Fruit fly (Drosophila melanogaster): ENCODE results near the gene CG5199.

The CG5199 gene

dm6 chr3L:20473021-20473799 is 20.5 kb upstream of the CG5199 start, which contains the start of the genes CG32428 and CG5969 (continued):
- TF ChIP-seq MTF-1 (GFP tag; optimal IDR thresholded peaks at IDR 0.05; ENCODE audit: borderline replicate concordance) = no peak
- peak in 1 of 2 experiments; percentile 11 for TF ChIP-seq Eip74EF (GFP tag; optimal IDR thresholded peaks at IDR 0.05)
- no peak for TF ChIP-seq hkb (optimal IDR thresholded peaks at IDR 0.05)
- peak; percentile 71 for TF ChIP-seq hkb (GFP tag; IDR thresholded peaks at IDR 0.05)
- peak; percentile 32 for TF ChIP-seq slou (GFP tag; optimal IDR thresholded peaks at IDR 0.05)
- TF ChIP-seq CG18764 (GFP tag; optimal IDR thresholded peaks at IDR 0.05) = peak; percentile 13
- no peak for TF ChIP-seq TFAM (GFP tag; optimal IDR thresholded peaks at IDR 0.05)
- no peak for TF ChIP-seq CHES-1-like (GFP tag; optimal IDR thresholded peaks at IDR 0.05)
- peak; percentile 64; the same call in 1 of the 4 replicates for TF ChIP-seq chinmo (GFP tag; IDR thresholded peaks at IDR 0.05; ENCODE audit: partially characterized antibody)
- peak; percentile 53 for TF ChIP-seq Hr3 (GFP tag; optimal IDR thresholded peaks at IDR 0.05)
- no peak for TF ChIP-seq Neu2 (GFP tag; optimal IDR thresholded peaks at IDR 0.05; ENCODE audit: borderline replicate concordance)
- peak; percentile 77 for TF ChIP-seq rib (GFP tag; IDR thresholded peaks at IDR 0.05)
- TF ChIP-seq Xbp1 (GFP tag; optimal IDR thresholded peaks at IDR 0.05) = peak; percentile 59
- peak; percentile 80 for TF ChIP-seq gem (tag; optimal IDR thresholded peaks at IDR 0.05)
- TF ChIP-seq fd102C (GFP tag; optimal IDR thresholded peaks at IDR 0.05) = no peak
- no peak for TF ChIP-seq ERR (GFP tag; optimal IDR thresholded peaks at IDR 0.05)
- peak; percentile 20 for TF ChIP-seq CG6813 (GFP tag; optimal IDR thresholded peaks at IDR 0.05)
- TF ChIP-seq CG17359 (tag; optimal IDR thresholded peaks at IDR 0.05) = peak; percentile 43
- peak; percentile 59 for TF ChIP-seq stwl (tag; optimal IDR thresholded peaks at IDR 0.05)
- peak; percentile 71 for TF ChIP-seq CG14014 (GFP tag; IDR thresholded peaks at IDR 0.05)
- peak; percentile 42 for TF ChIP-seq gsb-n (tag; optimal IDR thresholded peaks at IDR 0.05)
- TF ChIP-seq CG6254 (GFP tag; optimal IDR thresholded peaks at IDR 0.05) = peak; percentile 8
- peak; percentile 26 for TF ChIP-seq CG34376 (GFP tag; optimal IDR thresholded peaks at IDR 0.05)
- peak; percentile 69 for TF ChIP-seq psq (GFP tag; optimal IDR thresholded peaks at IDR 0.05)
- no peak for TF ChIP-seq mld (GFP tag; IDR thresholded peaks at IDR 0.05; ENCODE audit: partially characterized antibody)
- peak; percentile 68 for TF ChIP-seq Aef1 (GFP tag; IDR thresholded peaks at IDR 0.05)
- peak; percentile 38 for TF ChIP-seq CG1603 (tag; optimal IDR thresholded peaks at IDR 0.05)
- peak; percentile 46; the same call in 1 of the 2 replicates for TF ChIP-seq chm (GFP tag; IDR thresholded peaks at IDR 0.05)
- TF ChIP-seq CG17829 (tag; optimal IDR thresholded peaks at IDR 0.05) = peak; percentile 72
- peak; percentile 59 for TF ChIP-seq Sin3A (optimal IDR thresholded peaks at IDR 0.05)
- no peak for TF ChIP-seq so (GFP tag; IDR thresholded peaks at IDR 0.05)
- TF ChIP-seq HmgZ (tag; optimal IDR thresholded peaks at IDR 0.05) = peak; percentile 20
- TF ChIP-seq Dp (GFP tag; optimal IDR thresholded peaks at IDR 0.05) = peak; percentile 57
- TF ChIP-seq Atf-2 (GFP tag; optimal IDR thresholded peaks at IDR 0.05) = no peak
- TF ChIP-seq gsb (GFP tag; IDR thresholded peaks at IDR 0.05) = 0 out of 2 replicates have a peak, but pooled peaks have one; percentile 23
- peak; percentile 31 for TF ChIP-seq CG13624 (GFP tag; optimal IDR thresholded peaks at IDR 0.05)
- TF ChIP-seq B-H2 (GFP tag; optimal IDR thresholded peaks at IDR 0.05) = no peak
- no peak for TF ChIP-seq BtbVII (GFP tag; optimal IDR thresholded peaks at IDR 0.05)
- no peak for TF ChIP-seq CG31388 (GFP tag; optimal IDR thresholded peaks at IDR 0.05)
- peak; percentile 72 for TF ChIP-seq vvl (GFP tag; IDR thresholded peaks at IDR 0.05)
- no peak for TF ChIP-seq btn (GFP tag; optimal IDR thresholded peaks at IDR 0.05)
- no peak for TF ChIP-seq HmgD (GFP tag; optimal IDR thresholded peaks at IDR 0.05)
- peak; percentile 29 for TF ChIP-seq Six4 (GFP tag; optimal IDR thresholded peaks at IDR 0.05)
- TF ChIP-seq zf30C (GFP tag; optimal IDR thresholded peaks at IDR 0.05) = no peak
- no peak for TF ChIP-seq CG4328 (GFP tag; optimal IDR thresholded peaks at IDR 0.05)
- TF ChIP-seq E2f2 (GFP tag; IDR thresholded peaks at IDR 0.05) = peak; percentile 69
- TF ChIP-seq Fer1 (GFP tag; optimal IDR thresholded peaks at IDR 0.05) = peak; percentile 3
- TF ChIP-seq CG18262 (tag; optimal IDR thresholded peaks at IDR 0.05) = peak; percentile 54
- TF ChIP-seq run (tag; optimal IDR thresholded peaks at IDR 0.05) = peak; percentile 14
- no peak for TF ChIP-seq h (optimal IDR thresholded peaks at IDR 0.05)
